Fruit fly (Drosophila melanogaster) whole organism, prepupa: ENCODE measurements around the gene fru.

Experiments
- Blimp-1 ChIP-seq: fragments of 200-800 bp; sonication (Bioruptor generic); optimal IDR thresholded peaks from 3 replicates; lab custom pipeline; 2017; ENCODE audit warnings: missing biosample characterization, missing genetic modification characterization, mild to moderate bottlenecking, moderate library complexity, missing genetic modification reagents
- CG10631 ChIP-seq: fragments of 200-800 bp; sonication (Bioruptor generic); optimal IDR thresholded peaks from 2 replicates; lab custom pipeline; 2016; ENCODE audit warnings: missing biosample characterization, missing genetic modification characterization
- CG10669 ChIP-seq: fragments of 200-800 bp; sonication (Bioruptor generic); optimal IDR thresholded peaks from 3 replicates; lab custom pipeline; 2018; ENCODE audit warnings: missing biosample characterization, mild to moderate bottlenecking, missing genetic modification characterization, moderate library complexity
- CG11294 ChIP-seq: fragments of 200-800 bp; sonication (Bioruptor generic); IDR thresholded peaks from 2 replicates; pipeline ENCODE4 v1.3.6; 2022; ENCODE audit warnings: missing biosample characterization, missing genetic modification characterization
- CG11902 ChIP-seq: fragments of 200-800 bp; sonication (Bioruptor generic); optimal IDR thresholded peaks from 3 replicates; lab custom pipeline; 2016; ENCODE audit warnings: missing biosample characterization, missing genetic modification characterization
- CG15336 ChIP-seq: fragments of 200-800 bp; sonication (Bioruptor generic); IDR thresholded peaks from 2 replicates; pipeline ENCODE4 v1.3.6; 2022; ENCODE audit warnings: missing biosample characterization, missing genetic modification characterization
- CG1621 ChIP-seq: fragments of 200-800 bp; sonication (Bioruptor generic); optimal IDR thresholded peaks from 3 replicates; lab custom pipeline; 2018; ENCODE audit warnings: missing biosample characterization, mild to moderate bottlenecking, missing genetic modification characterization
- CG3032 ChIP-seq: fragments of 200-800 bp; optimal IDR thresholded peaks from 2 replicates; lab custom pipeline; 2019; ENCODE audit warnings: missing biosample characterization, mild to moderate bottlenecking, missing genetic modification characterization, moderate library complexity
- CG31627 ChIP-seq: fragments of 200-800 bp; sonication (Bioruptor generic); optimal IDR thresholded peaks from 3 replicates; lab custom pipeline; 2016; ENCODE audit warnings: missing biosample characterization, missing genetic modification characterization
- CG6792 ChIP-seq: fragments of 200-800 bp; sonication (Bioruptor generic); optimal IDR thresholded peaks from 3 replicates; lab custom pipeline; 2016; ENCODE audit warnings: missing biosample characterization, missing genetic modification characterization
- CG6854 ChIP-seq: fragments of 200-800 bp; sonication (Bioruptor generic); optimal IDR thresholded peaks from 2 replicates; lab custom pipeline; 2017; ENCODE audit warnings: missing biosample characterization, mild to moderate bottlenecking, missing genetic modification characterization
- CG7368 ChIP-seq: fragments of 200-800 bp; sonication (Bioruptor generic); optimal IDR thresholded peaks from 3 replicates; lab custom pipeline; 2016; ENCODE audit warnings: missing biosample characterization, missing genetic modification characterization
- CG8119 ChIP-seq: fragments of 200-800 bp; sonication (Bioruptor generic); IDR thresholded peaks from 3 replicates; pipeline ENCODE4 v1.3.6; 2022; ENCODE audit warnings: missing biosample characterization, missing genetic modification characterization
- CG8319 ChIP-seq: fragments of 200-800 bp; sonication (Bioruptor generic); optimal IDR thresholded peaks from 3 replicates; lab custom pipeline; 2016; ENCODE audit warnings: missing biosample characterization, missing genetic modification characterization
- CG8632 ChIP-seq: fragments of 200-800 bp; sonication (Bioruptor generic); optimal IDR thresholded peaks from 3 replicates; lab custom pipeline; 2016; ENCODE audit warnings: missing biosample characterization, missing genetic modification characterization
- CG9139 ChIP-seq: fragments of 200-800 bp; sonication (Bioruptor generic); optimal IDR thresholded peaks from 3 replicates; lab custom pipeline; 2017; ENCODE audit warnings: missing biosample characterization, mild to moderate bottlenecking, missing genetic modification characterization
- Eip75B ChIP-seq: fragments of 200-800 bp; sonication (Bioruptor generic); optimal IDR thresholded peaks from 3 replicates; lab custom pipeline; 2016; ENCODE audit warnings: missing biosample characterization, missing genetic modification characterization
- Eip78C ChIP-seq: fragments of 200-800 bp; sonication (Bioruptor generic); peaks from one replicate; lab custom pipeline; 2016; ENCODE audit warnings: missing biosample characterization, missing genetic modification characterization
- Ets96B ChIP-seq: fragments of 200-800 bp; optimal IDR thresholded peaks from 2 replicates; lab custom pipeline; 2019; ENCODE audit warnings: missing biosample characterization, mild to moderate bottlenecking, missing genetic modification characterization, moderate library complexity
- Hr38 ChIP-seq: sonication (Bioruptor generic); optimal IDR thresholded peaks from 2 replicates; lab custom pipeline; 2016; ENCODE audit warnings: missing biosample characterization, missing genetic modification characterization
- Hr39 ChIP-seq: fragments of 200-800 bp; sonication (Bioruptor generic); optimal IDR thresholded peaks from 2 replicates; lab custom pipeline; 2016; ENCODE audit warnings: missing biosample characterization, missing genetic modification characterization
- Hr4 ChIP-seq: fragments of 200-800 bp; sonication (Bioruptor generic); optimal IDR thresholded peaks from 3 replicates; lab custom pipeline; 2016; ENCODE audit warnings: missing biosample characterization, missing genetic modification characterization
- Lpt ChIP-seq: fragments of 200-800 bp; sonication (Bioruptor generic); optimal IDR thresholded peaks from 3 replicates; lab custom pipeline; 2016; ENCODE audit warnings: missing biosample characterization, missing genetic modification characterization
- Met ChIP-seq: fragments of 200-800 bp; sonication (Bioruptor generic); optimal IDR thresholded peaks from 3 replicates; lab custom pipeline; 2016; ENCODE audit warnings: missing biosample characterization, missing genetic modification characterization
- OdsH ChIP-seq: fragments of 200-800 bp; sonication (Bioruptor generic); optimal IDR thresholded peaks from 3 replicates; lab custom pipeline; 2016; ENCODE audit warnings: missing biosample characterization, missing genetic modification characterization
- Smox ChIP-seq: fragments of 200-800 bp; sonication (Bioruptor generic); optimal IDR thresholded peaks from 3 replicates; lab custom pipeline; 2016; ENCODE audit warnings: missing biosample characterization, missing genetic modification characterization
- Sox15 ChIP-seq: fragments of 200-800 bp; sonication (Bioruptor generic); optimal IDR thresholded peaks from 3 replicates; lab custom pipeline; 2016; ENCODE audit warnings: missing biosample characterization, missing genetic modification characterization
- acj6 ChIP-seq: fragments of 200-800 bp; sonication (Bioruptor generic); optimal IDR thresholded peaks from 3 replicates; lab custom pipeline; 2016; ENCODE audit warnings: missing biosample characterization, missing genetic modification characterization
- cyc ChIP-seq: fragments of 200-800 bp; sonication (Bioruptor generic); optimal IDR thresholded peaks from 3 replicates; lab custom pipeline; 2016; ENCODE audit warnings: missing biosample characterization, missing genetic modification characterization
- dac ChIP-seq: fragments of 200-800 bp; sonication (Bioruptor generic); optimal IDR thresholded peaks from 2 replicates; lab custom pipeline; 2017; ENCODE audit warnings: missing biosample characterization, mild to moderate bottlenecking, missing genetic modification characterization
- dsx ChIP-seq: fragments of 200-800 bp; optimal IDR thresholded peaks from 3 replicates; lab custom pipeline; 2019; ENCODE audit warnings: missing biosample characterization, mild to moderate bottlenecking, missing genetic modification characterization, moderate library complexity; ENCODE audit not compliant: poor library complexity, severe bottlenecking
- eg ChIP-seq: fragments of 200-800 bp; sonication (Bioruptor generic); IDR thresholded peaks from 3 replicates; pipeline ENCODE4 v1.3.6; 2022; ENCODE audit warnings: missing biosample characterization, missing genetic modification characterization
- esn ChIP-seq: fragments of 200-800 bp; sonication (Bioruptor generic); optimal IDR thresholded peaks from 2 replicates; lab custom pipeline; 2016; ENCODE audit warnings: missing biosample characterization, mild to moderate bottlenecking, missing genetic modification characterization, moderate library complexity
- fd59A ChIP-seq: fragments of 200-800 bp; sonication (Bioruptor generic); optimal IDR thresholded peaks from 2 replicates; lab custom pipeline; 2017; ENCODE audit warnings: missing biosample characterization, mild to moderate bottlenecking, missing genetic modification characterization, missing genetic modification reagents
- fd85E ChIP-seq: fragments of 200-800 bp; sonication (Bioruptor generic); optimal IDR thresholded peaks from 3 replicates; lab custom pipeline; 2016; ENCODE audit warnings: missing biosample characterization, missing genetic modification characterization
- lz ChIP-seq: fragments of 200-800 bp; sonication (Bioruptor generic); optimal IDR thresholded peaks from 3 replicates; lab custom pipeline; 2016; ENCODE audit warnings: missing biosample characterization, missing genetic modification characterization
- net ChIP-seq: fragments of 200-800 bp; sonication (Bioruptor generic); optimal IDR thresholded peaks from 3 replicates; lab custom pipeline; 2016; ENCODE audit warnings: missing biosample characterization, missing genetic modification characterization
- salr ChIP-seq, 2 experiments: fragments of 200-800 bp; sonication (Bioruptor generic); optimal IDR thresholded peaks; 3 replicates each; lab custom pipeline; 2016 to 2018; ENCODE audit warnings: missing biosample characterization in 2 of 2, missing genetic modification characterization in 2 of 2, mild to moderate bottlenecking in 1 of 2
- ss ChIP-seq, 2 experiments: fragments of 200-800 bp; sonication (Bioruptor generic); optimal IDR thresholded peaks; 2 replicates in 1 of 2; 3 replicates in 1 of 2; lab custom pipeline; 2017 to 2018; ENCODE audit warnings: mild to moderate bottlenecking in 2 of 2, missing biosample characterization in 2 of 2, missing genetic modification characterization in 2 of 2, moderate library complexity in 1 of 2
- svp ChIP-seq: fragments of 200-800 bp; sonication (Bioruptor generic); peaks from one replicate; lab custom pipeline; 2016; ENCODE audit warnings: missing biosample characterization, missing genetic modification characterization
- topi ChIP-seq: fragments of 200-800 bp; sonication (Bioruptor generic); optimal IDR thresholded peaks from 3 replicates; lab custom pipeline; 2016; ENCODE audit warnings: missing biosample characterization, missing genetic modification characterization
- vri ChIP-seq: fragments of 200-800 bp; sonication (Bioruptor generic); optimal IDR thresholded peaks from 3 replicates; lab custom pipeline; 2016; ENCODE audit warnings: missing biosample characterization, mild to moderate bottlenecking, missing genetic modification characterization

fru gene

dm6 chr3R:18396801-18397604, 148.4 kb downstream of the fru start, which contains the start of gene Vti1b (continued):
- TF ChIP-seq Smox (peak; percentile 98), Lpt (peak; percentile 98), dac (GFP tag; lab: Kevin White, UChicago) (peak; percentile 95), vri (GFP tag; lab: Kevin White, UChicago) (peak; percentile 96), acj6 (GFP tag; lab: Kevin White, UChicago) (peak; percentile 99), esn (peak; percentile 98), Eip75B (peak; percentile 99), CG10631 (GFP tag; lab: Kevin White, UChicago) (peak; percentile 97), Sox15 (peak; percentile 97), eg (GFP tag; lab: Robert Waterston, UW) (peak; percentile 98)

dm6 chr3R:18395694-18396093, 149.7 kb downstream of the fru start:
- TF ChIP-seq vri (GFP tag; lab: Kevin White, UChicago) (no peak), OdsH (GFP tag; lab: Kevin White, UChicago) (no peak), dsx (GFP tag; lab: Kevin White, UChicago) (peak; percentile 50)
- TF ChIP-seq, all 60 proteins: peak for 1

dm6 chr3R:18394876-18395275, 150.5 kb downstream of the fru start:
- no peak for TF ChIP-seq lz (GFP tag; lab: Kevin White, UChicago)
- TF ChIP-seq Hr4 (GFP tag; lab: Kevin White, UChicago): no peak
- no peak for TF ChIP-seq CG8632 (GFP tag; lab: Kevin White, UChicago)
- no peak for TF ChIP-seq Ets96B (tag; lab: Kevin White, UChicago)
- no peak for TF ChIP-seq Eip78C
- no peak for TF ChIP-seq Hr39 (GFP tag; lab: Kevin White, UChicago)
- TF ChIP-seq vri (GFP tag; lab: Kevin White, UChicago): peak; percentile 92

- TF ChIP-seq Ets96B (tag; lab: Kevin White, UChicago) (no peak), CG8319 (GFP tag; lab: Kevin White, UChicago) (peak; percentile 15), CG6792 (GFP tag; lab: Kevin White, UChicago) (peak; percentile 72), Hr38 (GFP tag; lab: Kevin White, UChicago) (no peak), fd59A (peak; percentile 42), cyc (GFP tag; lab: Kevin White, UChicago) (no peak), Met (GFP tag; lab: Kevin White, UChicago) (no peak), eg (GFP tag; lab: Robert Waterston, UW) (peak; percentile 76), esn (no peak), dsx (GFP tag; lab: Kevin White, UChicago) (peak; percentile 82), CG31627 (peak; percentile 64), OdsH (GFP tag; lab: Kevin White, UChicago) (no peak), Hr4 (GFP tag; lab: Kevin White, UChicago) (no peak), CG3032 (peak; percentile 50), CG9139 (GFP tag; lab: Kevin White, UChicago) (peak; percentile 42), ss (GFP tag; optimal IDR thresholded peaks at IDR 0.05; lab: Kevin White, UChicago) (no peak), fd85E (GFP tag; lab: Kevin White, UChicago) (no peak), CG6854 (GFP tag; lab: Kevin White, UChicago) (no peak), Hr39 (GFP tag; lab: Kevin White, UChicago) (peak; percentile 58), Eip78C (peak; percentile 92), CG11902 (GFP tag; lab: Kevin White, UChicago) (peak; percentile 14), CG10631 (GFP tag; lab: Kevin White, UChicago) (no peak), CG7368 (GFP tag; lab: Kevin White, UChicago) (peak; percentile 42), topi (GFP tag; lab: Kevin White, UChicago) (no peak), salr (GFP tag; optimal IDR thresholded peaks at IDR 0.05; lab: Kevin White, UChicago) (peak in 1 of 2 experiments; percentile 78), CG15336 (GFP tag; lab: Robert Waterston, UW) (peak; percentile 88), svp (GFP tag; lab: Kevin White, UChicago) (no peak), CG11294 (0 out of 2 replicates have a peak, but pooled peaks have one; percentile 24), CG10669 (GFP tag; lab: Kevin White, UChicago) (no peak), CG8119 (GFP tag; lab: Robert Waterston, UW) (peak; percentile 87), Blimp-1 (GFP tag; lab: Kevin White, UChicago) (no peak), net (GFP tag; lab: Kevin White, UChicago) (peak; percentile 73), lz (GFP tag; lab: Kevin White, UChicago) (peak; percentile 47), Sox15 (peak; percentile 39), acj6 (GFP tag; lab: Kevin White, UChicago) (peak; percentile 83), CG1621 (peak; percentile 38)
Measured at dm6 chr3R:18393436-18393835, 151.9 kb downstream of the fru start.
